Fruit fly (Drosophila melanogaster) S2 (cell line): ENCODE results near the gene mRpS22.

Experiments
- CG8478 ChIP-seq: fragments of >200 bp; optimal IDR thresholded peaks from 2 replicates; lab custom pipeline; 2018
- CTCF ChIP-seq, 2 experiments: fragments of >200 bp; optimal IDR thresholded peaks; 2 replicates each; lab custom pipeline; 2018

DNA sequence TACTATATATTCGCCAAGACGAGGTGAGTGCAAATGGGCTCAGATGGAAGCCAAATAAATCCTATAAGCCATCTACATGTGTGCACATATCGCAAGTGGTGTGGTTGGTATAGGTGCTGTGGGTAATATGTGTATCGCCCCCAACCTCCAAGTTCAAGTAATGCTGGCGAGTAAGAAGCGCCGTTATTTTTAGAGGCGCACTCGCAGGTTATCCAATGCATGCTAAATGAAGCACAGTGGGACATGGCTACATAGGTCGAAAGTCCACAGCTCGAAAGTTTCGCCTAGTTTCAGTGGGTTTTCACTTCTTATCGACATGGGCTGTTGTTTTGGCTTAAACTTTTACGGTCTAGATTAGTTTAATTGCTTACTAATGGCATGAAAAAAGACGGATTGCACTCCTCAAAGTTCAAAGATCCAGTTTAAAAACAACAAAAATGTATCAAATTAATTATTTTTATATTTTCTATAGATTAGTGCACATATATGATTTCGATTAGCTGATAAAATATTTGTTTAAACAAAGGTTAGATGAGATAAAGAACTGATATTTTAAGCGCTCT, 9.3 kb downstream of the mRpS22 start:
- TF ChIP-seq CG8478 (lab: Kevin White, UChicago) (no peak), CTCF (optimal IDR thresholded peaks at IDR 0.05; lab: Kevin White, UChicago) (no peak)
